Fruit fly (Drosophila melanogaster) whole organism, pupa: Measurements from ENCODE around the gene CG5776.

Experiments
- CG10348 ChIP-seq: fragments of 200-800 bp; sonication (Bioruptor generic); IDR thresholded peaks from 2 replicates; pipeline ENCODE4 v1.3.6; 2022; ENCODE audit warnings: missing biosample characterization, missing genetic modification characterization
- CG9948 ChIP-seq: fragments of 200-800 bp; sonication (Bioruptor generic); optimal IDR thresholded peaks from 2 replicates; lab custom pipeline; 2018; ENCODE audit warnings: missing biosample characterization, mild to moderate bottlenecking, missing genetic modification characterization, moderate library complexity

dm6 chr2L:12701498-12701897, 2.8 kb downstream of the CG5776 start:
- TF ChIP-seq CG9948 = no peak
- TF ChIP-seq CG10348 = no peak
